Fruit fly (Drosophila melanogaster): ENCODE data around the gene CG13931.

CG13931 gene

DNA sequence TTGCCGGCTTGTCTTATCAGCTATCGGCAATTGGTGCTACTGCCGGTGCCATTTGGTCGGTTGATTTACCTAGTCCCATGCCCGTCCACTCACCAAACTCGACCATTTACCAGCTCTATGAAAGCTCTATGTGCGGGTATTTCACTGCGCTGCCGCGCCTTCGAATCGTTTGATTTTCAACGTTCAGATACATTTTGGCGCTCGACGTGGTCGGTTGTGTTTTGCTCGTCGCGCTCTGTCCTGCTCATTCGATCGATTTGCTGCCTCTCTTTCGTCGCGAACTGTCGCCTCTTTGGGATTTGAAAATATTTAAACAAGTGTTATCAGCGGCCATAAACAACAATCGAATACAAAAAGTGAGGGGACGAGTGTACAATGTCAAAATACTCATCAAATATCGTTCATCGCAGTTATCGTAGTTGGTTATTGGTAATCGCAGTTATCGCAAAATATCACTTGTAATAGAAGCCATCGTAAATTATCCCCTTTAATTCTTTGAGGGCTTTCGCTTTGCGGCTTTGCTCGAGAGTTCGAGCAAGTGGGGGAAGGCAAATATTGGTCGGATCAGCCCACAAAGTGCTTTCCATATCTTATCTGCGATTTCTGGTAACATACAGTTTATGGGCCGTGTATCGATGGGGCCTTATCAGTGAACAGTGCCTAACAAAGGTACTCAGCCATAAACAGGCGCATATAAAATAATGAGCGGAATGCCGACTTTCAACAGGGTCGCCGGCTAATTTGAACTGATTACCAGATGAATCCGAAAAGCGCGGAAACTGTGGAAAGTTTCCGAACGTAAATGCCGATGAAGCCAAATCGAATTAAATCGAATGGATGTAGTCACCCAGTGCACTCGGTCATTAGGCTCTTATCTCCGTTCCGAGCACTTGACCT lies 39.7 kb upstream of the CG13931 start:
- TF ChIP-seq vri (GFP tag; optimal IDR thresholded peaks at IDR 0.05), result peak; percentile 60
- no peak for TF ChIP-seq CG8319 (GFP tag; optimal IDR thresholded peaks at IDR 0.05)
- TF ChIP-seq CG4318 (GFP tag; optimal IDR thresholded peaks at IDR 0.05), result no peak
- no peak for TF ChIP-seq CG32006 (GFP tag; optimal IDR thresholded peaks at IDR 0.05)
- peak; percentile 88 for TF ChIP-seq svp (GFP tag)
- TF ChIP-seq net (GFP tag; optimal IDR thresholded peaks at IDR 0.05), result no peak
- TF ChIP-seq fkh (GFP tag; optimal IDR thresholded peaks at IDR 0.05), result peak; percentile 55
- no peak for TF ChIP-seq Hr38 (GFP tag; optimal IDR thresholded peaks at IDR 0.05)
- TF ChIP-seq CG31627 (GFP tag; optimal IDR thresholded peaks at IDR 0.05), result no peak
- TF ChIP-seq topi (GFP tag; optimal IDR thresholded peaks at IDR 0.05), result no peak
- TF ChIP-seq Eip78C (GFP tag), result peak; percentile 22

DNA sequence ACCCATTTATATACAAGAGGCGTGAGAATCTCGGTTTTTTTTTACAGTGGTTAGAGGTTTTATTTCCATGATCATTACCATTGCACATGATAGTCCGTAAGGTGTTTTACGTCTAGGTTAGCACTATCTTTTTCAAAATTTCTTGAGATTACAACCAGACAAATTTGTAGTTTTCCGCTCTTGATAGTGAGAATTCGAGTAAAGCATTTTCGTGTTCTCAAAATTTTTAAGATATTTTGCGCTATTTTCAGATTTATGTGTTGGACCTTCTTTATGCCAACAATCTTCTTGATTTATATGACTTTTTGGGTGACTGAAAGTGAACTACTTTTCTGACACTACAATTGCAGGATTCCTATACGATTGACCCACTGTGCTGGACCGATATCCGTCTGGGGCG lies 38.9 kb upstream of the CG13931 start:
- TF ChIP-seq dsx (GFP tag; optimal IDR thresholded peaks at IDR 0.05; ENCODE audit: poor library complexity, severe bottlenecking) (no peak), CG8119 (GFP tag; IDR thresholded peaks at IDR 0.05) (0 out of 3 replicates have a peak, but pooled peaks have one; percentile 18), topi (GFP tag; optimal IDR thresholded peaks at IDR 0.05) (peak; percentile 49), CG1621 (tag; optimal IDR thresholded peaks at IDR 0.05) (no peak), CG32006 (GFP tag; optimal IDR thresholded peaks at IDR 0.05) (peak; percentile 64), CG31627 (GFP tag; optimal IDR thresholded peaks at IDR 0.05) (peak; percentile 60), Sox15 (GFP tag; optimal IDR thresholded peaks at IDR 0.05) (peak; percentile 15), CG10669 (GFP tag; optimal IDR thresholded peaks at IDR 0.05) (no peak), lz (GFP tag; optimal IDR thresholded peaks at IDR 0.05) (peak; percentile 22), pdm3 (GFP tag; optimal IDR thresholded peaks at IDR 0.05) (peak; percentile 26), spab (GFP tag; optimal IDR thresholded peaks at IDR 0.05) (no peak), Met (GFP tag; optimal IDR thresholded peaks at IDR 0.05) (peak; percentile 30), CG11294 (GFP tag; IDR thresholded peaks at IDR 0.05) (peak; percentile 45), ss (GFP tag; optimal IDR thresholded peaks at IDR 0.05) (peak in 1 of 2 experiments; percentile 9), CG4318 (GFP tag; optimal IDR thresholded peaks at IDR 0.05) (peak; percentile 40), dac (GFP tag; optimal IDR thresholded peaks at IDR 0.05) (peak; percentile 3), Smox (GFP tag; optimal IDR thresholded peaks at IDR 0.05) (peak; percentile 35), Eip78C (GFP tag) (peak; percentile 65), Eip93F (GFP tag; optimal IDR thresholded peaks at IDR 0.05) (no peak), cyc (GFP tag; optimal IDR thresholded peaks at IDR 0.05) (peak; percentile 25), Lpt (GFP tag; optimal IDR thresholded peaks at IDR 0.05) (no peak), achi (GFP tag; optimal IDR thresholded peaks at IDR 0.05) (peak; percentile 7), CG7368 (GFP tag; optimal IDR thresholded peaks at IDR 0.05) (no peak), Sox14 (GFP tag; optimal IDR thresholded peaks at IDR 0.05) (peak; percentile 5), Eip75B (GFP tag; optimal IDR thresholded peaks at IDR 0.05) (peak; percentile 14), OdsH (GFP tag; optimal IDR thresholded peaks at IDR 0.05) (peak; percentile 38), fd59A (GFP tag; optimal IDR thresholded peaks at IDR 0.05) (no peak), CG9139 (GFP tag; optimal IDR thresholded peaks at IDR 0.05) (no peak), Hr38 (GFP tag; optimal IDR thresholded peaks at IDR 0.05) (no peak), acj6 (GFP tag; optimal IDR thresholded peaks at IDR 0.05) (peak; percentile 18), CG6792 (GFP tag; optimal IDR thresholded peaks at IDR 0.05) (peak; percentile 38), CG16779 (tag; optimal IDR thresholded peaks at IDR 0.05) (no peak), Ets96B (tag; optimal IDR thresholded peaks at IDR 0.05) (no peak), salr (GFP tag; optimal IDR thresholded peaks at IDR 0.05) (peak in 1 of 2 experiments; percentile 21), net (GFP tag; optimal IDR thresholded peaks at IDR 0.05) (peak; percentile 40), Hr4 (GFP tag; optimal IDR thresholded peaks at IDR 0.05) (peak; percentile 48), CG3919 (GFP tag; optimal IDR thresholded peaks at IDR 0.05) (peak; percentile 15), Hr39 (GFP tag; optimal IDR thresholded peaks at IDR 0.05) (peak; percentile 48), vri (GFP tag; optimal IDR thresholded peaks at IDR 0.05) (no peak), svp (GFP tag) (no peak), CG6163 (GFP tag; IDR thresholded peaks at IDR 0.05) (no peak), CG11762 (GFP tag; optimal IDR thresholded peaks at IDR 0.05; ENCODE audit: insufficient read depth) (no peak), esn (GFP tag; optimal IDR thresholded peaks at IDR 0.05) (peak; percentile 41), Sox102F (GFP tag; optimal IDR thresholded peaks at IDR 0.05) (peak; percentile 15), CG15336 (GFP tag; IDR thresholded peaks at IDR 0.05) (peak; percentile 40; the same call in 1 of the 2 replicates)
